Fruit fly (Drosophila melanogaster): ENCODE measurements around the gene Oseg4.

Gene Oseg4

dm6 chr3L:1690727-1691413 lies 44.7 kb downstream of the Oseg4 start (continued):
- no peak for TF ChIP-seq Chrac-16 (GFP tag; optimal IDR thresholded peaks at IDR 0.05)
- TF ChIP-seq CG34224 (GFP tag; IDR thresholded peaks at IDR 0.05; ENCODE audit: partially characterized antibody), result no peak
- no peak for TF ChIP-seq prd (optimal IDR thresholded peaks at IDR 0.05)
- TF ChIP-seq prd (GFP tag; IDR thresholded peaks at IDR 0.05), result peak; percentile 65; the same call in 2 of the 3 replicates
- TF ChIP-seq psq (GFP tag; optimal IDR thresholded peaks at IDR 0.05), result no peak
- no peak for TF ChIP-seq Kr (GFP tag; optimal IDR thresholded peaks at IDR 0.05)
- TF ChIP-seq CG2875 (GFP tag; optimal IDR thresholded peaks at IDR 0.05), result peak; percentile 68
- no peak for TF ChIP-seq CG14860 (GFP tag; IDR thresholded peaks at IDR 0.05; ENCODE audit: partially characterized antibody)
- no peak for TF ChIP-seq CG1832 (GFP tag; optimal IDR thresholded peaks at IDR 0.05)
- TF ChIP-seq CG12071 (GFP tag; optimal IDR thresholded peaks at IDR 0.05), result peak; percentile 70
- no peak for TF ChIP-seq NK7.1 (GFP tag; optimal IDR thresholded peaks at IDR 0.05)
- TF ChIP-seq ac (GFP tag; optimal IDR thresholded peaks at IDR 0.05), result no peak
- no peak for TF ChIP-seq CG3838 (GFP tag; optimal IDR thresholded peaks at IDR 0.05)
- no peak for TF ChIP-seq nerfin-2 (GFP tag; IDR thresholded peaks at IDR 0.05; ENCODE audit: partially characterized antibody)
- TF ChIP-seq CG14667 (GFP tag; IDR thresholded peaks at IDR 0.05), result peak; percentile 9; the same call in 1 of the 2 replicates
- TF ChIP-seq CG10959 (GFP tag; IDR thresholded peaks at IDR 0.05), result no peak
- TF ChIP-seq ATbp (GFP tag; optimal IDR thresholded peaks at IDR 0.05), result peak; percentile 81
- TF ChIP-seq cas (GFP tag; IDR thresholded peaks at IDR 0.05), result no peak
- TF ChIP-seq CG1602 (GFP tag; optimal IDR thresholded peaks at IDR 0.05), result no peak
- TF ChIP-seq disco-r (GFP tag; optimal IDR thresholded peaks at IDR 0.05), result no peak
- no peak for TF ChIP-seq TFAM (GFP tag; optimal IDR thresholded peaks at IDR 0.05)
- TF ChIP-seq Sox102F (GFP tag; optimal IDR thresholded peaks at IDR 0.05), result peak; percentile 12
- TF ChIP-seq emc (GFP tag; optimal IDR thresholded peaks at IDR 0.05), result no peak
- TF ChIP-seq CG17912 (GFP tag; optimal IDR thresholded peaks at IDR 0.05), result no peak
- TF ChIP-seq C15 (GFP tag; IDR thresholded peaks at IDR 0.05), result no peak
- TF ChIP-seq CG33557 (GFP tag; optimal IDR thresholded peaks at IDR 0.05), result peak; percentile 9
- no peak for TF ChIP-seq CG42726 (GFP tag; IDR thresholded peaks at IDR 0.05; ENCODE audit: partially characterized antibody)
- no peak for TF ChIP-seq CG11560 (tag; IDR thresholded peaks at IDR 0.05)
- TF ChIP-seq CTCF (GFP tag; optimal IDR thresholded peaks at IDR 0.05), result no peak
- no peak for TF ChIP-seq ap (GFP tag; IDR thresholded peaks at IDR 0.05)
- peak; percentile 15 for TF ChIP-seq p53 (GFP tag; optimal IDR thresholded peaks at IDR 0.05)
- no peak for TF ChIP-seq Nf-YA (GFP tag; IDR thresholded peaks at IDR 0.05)
- no peak for TF ChIP-seq Dbx (GFP tag; IDR thresholded peaks at IDR 0.05)
- TF ChIP-seq CG8359 (GFP tag; optimal IDR thresholded peaks at IDR 0.05; ENCODE audit: borderline replicate concordance), result no peak
- peak; percentile 63; the same call in 1 of the 3 replicates for TF ChIP-seq so (GFP tag; IDR thresholded peaks at IDR 0.05)
- no peak for TF ChIP-seq Hsf (GFP tag; optimal IDR thresholded peaks at IDR 0.05)
- peak; percentile 30; the same call in 1 of the 2 replicates for TF ChIP-seq gt (GFP tag; IDR thresholded peaks at IDR 0.05)
- no peak for TF ChIP-seq exex (tag; optimal IDR thresholded peaks at IDR 0.05)
- TF ChIP-seq sisA (GFP tag; IDR thresholded peaks at IDR 0.05), result peak; percentile 71
- no peak for TF ChIP-seq fu2 (GFP tag; optimal IDR thresholded peaks at IDR 0.05)
- TF ChIP-seq BtbVII (GFP tag; optimal IDR thresholded peaks at IDR 0.05), result peak; percentile 23
- TF ChIP-seq ato (GFP tag; IDR thresholded peaks at IDR 0.05; ENCODE audit: partially characterized antibody), result no peak
- peak; percentile 58 for TF ChIP-seq Asciz (GFP tag; optimal IDR thresholded peaks at IDR 0.05)
- 0 out of 2 replicates have a peak, but pooled peaks have one; percentile 10 for TF ChIP-seq sob (GFP tag; IDR thresholded peaks at IDR 0.05)
- TF ChIP-seq NC2β (GFP tag; optimal IDR thresholded peaks at IDR 0.05), result no peak
- TF ChIP-seq CG7987 (GFP tag; optimal IDR thresholded peaks at IDR 0.05), result peak; percentile 36
- TF ChIP-seq sqz (GFP tag; optimal IDR thresholded peaks at IDR 0.05), result no peak
- no peak for TF ChIP-seq cato (GFP tag; optimal IDR thresholded peaks at IDR 0.05; ENCODE audit: borderline replicate concordance)
- TF ChIP-seq vfl (GFP tag; optimal IDR thresholded peaks at IDR 0.05), result no peak
- TF ChIP-seq CG15479 (GFP tag; optimal IDR thresholded peaks at IDR 0.05), result no peak
